Fruit fly (Drosophila melanogaster) whole organism, embryonic: ENCODE measurements around the gene TH1.

Experiments
- Bgb ChIP-seq: fragments of 200-800 bp; sonication (Bioruptor generic); IDR thresholded peaks from 2 replicates; pipeline ENCODE4 v1.3.6; 2022; ENCODE audit warnings: missing biosample characterization, missing genetic modification characterization; ENCODE audit not compliant: partially characterized antibody
- CG11504 ChIP-seq: fragments of 200-800 bp; sonication (Bioruptor generic); optimal IDR thresholded peaks from 3 replicates; lab custom pipeline; 2019; ENCODE audit warnings: missing biosample characterization, mild to moderate bottlenecking, missing genetic modification characterization, moderate library complexity
- CG11560 ChIP-seq: fragments of 200-800 bp; sonication (Bioruptor generic); IDR thresholded peaks from 3 replicates; pipeline ENCODE4 v1.3.6; 2022; ENCODE audit warnings: missing biosample characterization, missing genetic modification characterization
- CG12071 ChIP-seq: fragments of 200-800 bp; sonication (Bioruptor generic); optimal IDR thresholded peaks from 3 replicates; lab custom pipeline; 2018; ENCODE audit warnings: missing biosample characterization, mild to moderate bottlenecking, missing genetic modification characterization
- CG12104 ChIP-seq: fragments of 200-800 bp; sonication (Bioruptor generic); optimal IDR thresholded peaks from 3 replicates; lab custom pipeline; 2016; ENCODE audit warnings: missing biosample characterization, missing genetic modification characterization
- CG13123 ChIP-seq: fragments of 200-800 bp; sonication (Bioruptor generic); optimal IDR thresholded peaks from 2 replicates; lab custom pipeline; 2016; ENCODE audit warnings: missing biosample characterization, missing genetic modification characterization
- CG13287 ChIP-seq: fragments of 200-800 bp; sonication (Bioruptor generic); IDR thresholded peaks from 2 replicates; pipeline ENCODE4 v1.3.6; 2022; ENCODE audit warnings: missing biosample characterization, missing genetic modification characterization; ENCODE audit not compliant: partially characterized antibody
- CG14667 ChIP-seq: fragments of 200-800 bp; sonication (Bioruptor generic); IDR thresholded peaks from 2 replicates; pipeline ENCODE4 v1.3.6; 2022; ENCODE audit warnings: missing biosample characterization, missing genetic modification characterization
- CG15011 ChIP-seq: fragments of 200-800 bp; sonication (Bioruptor generic); optimal IDR thresholded peaks from 3 replicates; lab custom pipeline; 2018; ENCODE audit warnings: missing biosample characterization, mild to moderate bottlenecking, missing genetic modification characterization
- CG15479 ChIP-seq: fragments of 200-800 bp; sonication (Bioruptor generic); optimal IDR thresholded peaks from 3 replicates; lab custom pipeline; 2019; ENCODE audit warnings: missing biosample characterization, mild to moderate bottlenecking, missing genetic modification characterization, moderate library complexity
- CG16815 ChIP-seq: fragments of 200-800 bp; sonication (Bioruptor generic); optimal IDR thresholded peaks from 3 replicates; lab custom pipeline; 2017; ENCODE audit warnings: missing biosample characterization, mild to moderate bottlenecking, missing genetic modification characterization
- CG2116 ChIP-seq: fragments of 200-800 bp; sonication (Bioruptor generic); optimal IDR thresholded peaks from 3 replicates; lab custom pipeline; 2018; ENCODE audit warnings: missing biosample characterization, mild to moderate bottlenecking, missing genetic modification characterization
- CG31441 ChIP-seq: fragments of 200-800 bp; sonication (Bioruptor generic); IDR thresholded peaks from 2 replicates; pipeline ENCODE4 v1.3.6; 2022; ENCODE audit warnings: missing biosample characterization, missing genetic modification characterization
- CG32532 ChIP-seq: fragments of 200-800 bp; sonication (Bioruptor generic); IDR thresholded peaks from 2 replicates; pipeline ENCODE4 v1.3.6; 2022; ENCODE audit warnings: missing biosample characterization, missing genetic modification characterization
- CG4424 ChIP-seq: fragments of 200-800 bp; sonication (Bioruptor generic); optimal IDR thresholded peaks from 3 replicates; lab custom pipeline; 2016; ENCODE audit warnings: missing biosample characterization, missing genetic modification characterization
- CG4820 ChIP-seq: fragments of 200-800 bp; sonication (Bioruptor generic); optimal IDR thresholded peaks from 3 replicates; lab custom pipeline; 2016; ENCODE audit warnings: missing biosample characterization, missing genetic modification characterization
- CG4854 ChIP-seq: fragments of 200-800 bp; sonication (Bioruptor generic); optimal IDR thresholded peaks from 2 replicates; lab custom pipeline; 2016; ENCODE audit warnings: missing biosample characterization, missing genetic modification characterization, inconsistent platforms
- CG7963 ChIP-seq: fragments of 200-800 bp; sonication (Bioruptor generic); IDR thresholded peaks from 3 replicates; pipeline ENCODE4 v1.3.6; 2022; ENCODE audit warnings: missing biosample characterization, missing genetic modification characterization; ENCODE audit not compliant: partially characterized antibody
- CG8944 ChIP-seq: fragments of 200-800 bp; sonication (Bioruptor generic); optimal IDR thresholded peaks from 3 replicates; lab custom pipeline; 2016; ENCODE audit warnings: missing biosample characterization, missing genetic modification characterization
- CG9932 ChIP-seq: fragments of 200-800 bp; sonication (Bioruptor generic); IDR thresholded peaks from 2 replicates; pipeline ENCODE4 v1.3.6; 2022; ENCODE audit warnings: missing biosample characterization, missing genetic modification characterization
- D ChIP-seq, 2 experiments: fragments of 200-800 bp in 1 of 2; fragments of >200 bp in 1 of 2; sonication (Bioruptor generic) in 1 of 2; optimal IDR thresholded peaks; 2 replicates in 1 of 2; 3 replicates in 1 of 2; lab custom pipeline; 2017; ENCODE audit warnings: mild to moderate bottlenecking in 1 of 2, missing biosample characterization in 1 of 2, missing genetic modification characterization in 1 of 2, missing genetic modification reagents in 1 of 2
- Dbx ChIP-seq: fragments of 200-800 bp; sonication (Bioruptor generic); IDR thresholded peaks from 3 replicates; pipeline ENCODE4 v1.3.6; 2022; ENCODE audit warnings: missing biosample characterization, missing genetic modification characterization
- Deaf1 ChIP-seq: fragments of 200-800 bp; optimal IDR thresholded peaks from 3 replicates; lab custom pipeline; 2019; ENCODE audit warnings: missing biosample characterization, mild to moderate bottlenecking, missing genetic modification characterization, moderate library complexity
- Dll ChIP-seq: fragments of 200-800 bp; sonication (Bioruptor generic); IDR thresholded peaks from 4 replicates; pipeline ENCODE4 v1.3.6; 2022; ENCODE audit warnings: missing biosample characterization, missing genetic modification characterization; ENCODE audit not compliant: partially characterized antibody
- Fer1 ChIP-seq: fragments of 200-800 bp; sonication (Bioruptor generic); optimal IDR thresholded peaks from 2 replicates; lab custom pipeline; 2017; ENCODE audit warnings: missing biosample characterization, mild to moderate bottlenecking, missing genetic modification characterization
- Hey ChIP-seq: fragments of 200-800 bp; sonication (Bioruptor generic); optimal IDR thresholded peaks from 3 replicates; lab custom pipeline; 2018; ENCODE audit warnings: missing biosample characterization, mild to moderate bottlenecking, missing genetic modification characterization
- Lhr ChIP-seq: fragments of 200-800 bp; sonication (Bioruptor generic); optimal IDR thresholded peaks from 3 replicates; lab custom pipeline; 2017; ENCODE audit warnings: mild to moderate bottlenecking, missing biosample characterization, missing genetic modification reagents, missing genetic modification characterization
- Lim3 ChIP-seq: fragments of 200-800 bp; sonication (Bioruptor generic); IDR thresholded peaks from 2 replicates; pipeline ENCODE4 v1.3.6; 2022; ENCODE audit warnings: missing biosample characterization, missing genetic modification characterization
- Lpt ChIP-seq: fragments of >200 bp; optimal IDR thresholded peaks from 2 replicates; lab custom pipeline; 2018; ENCODE audit warnings: missing biosample characterization, missing genetic modification characterization
- MESR4 ChIP-seq: fragments of 200-800 bp; sonication (Bioruptor generic); optimal IDR thresholded peaks from 2 replicates; lab custom pipeline; 2018; ENCODE audit warnings: missing biosample characterization, mild to moderate bottlenecking, missing genetic modification characterization, moderate library complexity
- Mad ChIP-seq: fragments of 200-800 bp; sonication (Bioruptor generic); optimal IDR thresholded peaks from 2 replicates; lab custom pipeline; 2016; ENCODE audit warnings: missing biosample characterization, missing genetic modification characterization
- Max ChIP-seq: fragments of 200-800 bp; sonication (Bioruptor generic); optimal IDR thresholded peaks from 2 replicates; lab custom pipeline; 2016; ENCODE audit warnings: missing biosample characterization, mild to moderate bottlenecking, missing genetic modification characterization
- Xbp1 ChIP-seq: fragments of 200-800 bp; sonication (Bioruptor generic); optimal IDR thresholded peaks from 3 replicates; lab custom pipeline; 2016; ENCODE audit warnings: missing biosample characterization, mild to moderate bottlenecking, missing genetic modification characterization
- bcd ChIP-seq: fragments of 200-800 bp; sonication (Bioruptor generic); optimal IDR thresholded peaks from 2 replicates; lab custom pipeline; 2017; ENCODE audit warnings: missing biosample characterization, mild to moderate bottlenecking, missing genetic modification characterization
- cad ChIP-seq: fragments of >200 bp; optimal IDR thresholded peaks from 2 replicates; lab custom pipeline; 2017; ENCODE audit warnings: missing biosample characterization, missing genetic modification characterization
- crp ChIP-seq, 2 experiments: fragments of 200-800 bp; sonication (Bioruptor generic); optimal IDR thresholded peaks; 2 replicates in 1 of 2; 3 replicates in 1 of 2; lab custom pipeline; 2017; ENCODE audit warnings: missing biosample characterization in 2 of 2, missing genetic modification characterization in 2 of 2, mild to moderate bottlenecking in 1 of 2, moderate library complexity in 1 of 2
- dpn ChIP-seq, 2 experiments: fragments of 200-800 bp; sonication (Bioruptor generic); optimal IDR thresholded peaks; 3 replicates each; lab custom pipeline; 2016; ENCODE audit warnings: missing biosample characterization in 2 of 2, missing genetic modification characterization in 2 of 2
- gem ChIP-seq: fragments of 200-800 bp; sonication (Bioruptor generic); optimal IDR thresholded peaks from 2 replicates; lab custom pipeline; 2019; ENCODE audit warnings: missing biosample characterization, mild to moderate bottlenecking, missing genetic modification characterization, moderate library complexity
- grau ChIP-seq: fragments of 200-800 bp; optimal IDR thresholded peaks from 3 replicates; lab custom pipeline; 2019; ENCODE audit warnings: missing biosample characterization, mild to moderate bottlenecking, missing genetic modification characterization, moderate library complexity
- gro ChIP-seq: fragments of 200-800 bp; sonication (Bioruptor generic); optimal IDR thresholded peaks from 2 replicates; lab custom pipeline; 2016; ENCODE audit warnings: missing biosample characterization, missing genetic modification characterization
- h ChIP-seq: fragments of >200 bp; optimal IDR thresholded peaks from 2 replicates; lab custom pipeline; 2017
- jing ChIP-seq: fragments of 200-800 bp; sonication (Bioruptor generic); optimal IDR thresholded peaks from 2 replicates; lab custom pipeline; 2018; ENCODE audit warnings: missing biosample characterization, mild to moderate bottlenecking, missing genetic modification characterization
- kay ChIP-seq: fragments of 200-800 bp; sonication (Bioruptor generic); optimal IDR thresholded peaks from 2 replicates; lab custom pipeline; 2016; ENCODE audit warnings: missing biosample characterization, missing genetic modification characterization
- onecut ChIP-seq: fragments of 200-800 bp; sonication (Bioruptor generic); IDR thresholded peaks from 2 replicates; pipeline ENCODE4 v1.3.6; 2022; ENCODE audit warnings: missing biosample characterization, missing genetic modification characterization
- p53 ChIP-seq: fragments of 200-800 bp; sonication (Bioruptor generic); optimal IDR thresholded peaks from 2 replicates; lab custom pipeline; 2016; ENCODE audit warnings: missing biosample characterization, missing genetic modification characterization
- pho ChIP-seq: fragments of 200-800 bp; sonication (Bioruptor generic); optimal IDR thresholded peaks from 2 replicates; lab custom pipeline; 2016; ENCODE audit warnings: missing biosample characterization, missing genetic modification characterization
- ro ChIP-seq: fragments of 200-800 bp; sonication (Bioruptor generic); IDR thresholded peaks from 2 replicates; pipeline ENCODE4 v1.3.6; 2022; ENCODE audit warnings: missing biosample characterization, missing genetic modification characterization
- sima ChIP-seq: fragments of 200-800 bp; sonication (Bioruptor generic); optimal IDR thresholded peaks from 2 replicates; lab custom pipeline; 2016; ENCODE audit warnings: missing biosample characterization, missing genetic modification characterization
- tna ChIP-seq: fragments of 200-800 bp; sonication (Bioruptor generic); IDR thresholded peaks from 2 replicates; pipeline ENCODE4 v1.3.6; 2022; ENCODE audit warnings: missing biosample characterization, missing genetic modification characterization; ENCODE audit not compliant: partially characterized antibody
- wdn ChIP-seq: fragments of 200-800 bp; sonication (Bioruptor generic); IDR thresholded peaks from 2 replicates; pipeline ENCODE4 v1.3.6; 2022; ENCODE audit warnings: missing biosample characterization, missing genetic modification characterization
- zen ChIP-seq: fragments of 200-800 bp; sonication (Bioruptor generic); optimal IDR thresholded peaks from 3 replicates; lab custom pipeline; 2018; ENCODE audit warnings: missing biosample characterization, mild to moderate bottlenecking, missing genetic modification characterization, moderate library complexity

Gene TH1

DNA sequence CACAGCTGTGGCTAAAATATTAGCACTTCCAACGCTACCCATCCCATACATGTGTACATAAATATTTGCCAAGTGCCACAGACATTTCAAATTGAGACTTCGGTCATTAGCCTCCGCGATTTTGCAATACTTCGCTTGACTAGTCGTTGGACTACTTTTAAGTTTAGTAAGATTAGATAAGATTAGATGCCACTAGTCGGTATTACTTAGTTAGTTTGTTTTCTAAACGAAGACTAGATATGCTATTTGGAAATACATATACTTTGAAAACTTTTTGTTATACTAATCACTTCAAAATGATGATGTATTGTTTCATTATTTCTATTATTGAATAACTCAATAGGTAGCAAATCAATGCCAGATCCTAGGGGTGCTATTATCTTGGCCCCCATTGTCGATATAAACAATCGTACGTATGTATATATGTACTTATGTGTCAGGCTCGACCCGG is 5.3 kb downstream of the TH1 start (continued):
- TF ChIP-seq jing (GFP tag; lab: Kevin White, UChicago) (no peak), pho (GFP tag; lab: Kevin White, UChicago) (peak; percentile 51), CG12071 (GFP tag; lab: Kevin White, UChicago) (no peak), grau (tag; lab: Kevin White, UChicago) (peak; percentile 52), Lhr (no peak), CG4854 (GFP tag; lab: Kevin White, UChicago) (no peak), crp (GFP tag; optimal IDR thresholded peaks at IDR 0.05; lab: Kevin White, UChicago) (no peak), sima (GFP tag; lab: Kevin White, UChicago) (no peak), CG11504 (tag; lab: Kevin White, UChicago) (peak; percentile 53), Lpt (GFP tag; lab: Kevin White, UChicago) (no peak), CG2116 (no peak), CG31441 (peak; percentile 58; the same call in 1 of the 2 replicates), dpn (GFP tag; optimal IDR thresholded peaks at IDR 0.05; lab: Kevin White, UChicago) (peak; percentile 2 to 39), CG15479 (GFP tag; lab: Kevin White, UChicago) (no peak), CG16815 (GFP tag; lab: Kevin White, UChicago) (peak; percentile 35), CG7963 (GFP tag; lab: Robert Waterston, UW) (no peak), gem (tag; lab: Kevin White, UChicago) (peak; percentile 54), CG14667 (GFP tag; lab: Robert Waterston, UW) (no peak), Dll (GFP tag; lab: Robert Waterston, UW) (no peak), CG15011 (GFP tag; lab: Kevin White, UChicago) (peak; percentile 45), cad (no peak), Xbp1 (GFP tag; lab: Kevin White, UChicago) (peak; percentile 1), Bgb (GFP tag; lab: Robert Waterston, UW) (no peak), Fer1 (GFP tag; lab: Kevin White, UChicago) (peak; percentile 51), D (optimal IDR thresholded peaks at IDR 0.05; lab: Kevin White, UChicago) (no peak), D (GFP tag; optimal IDR thresholded peaks at IDR 0.05; lab: Kevin White, UChicago) (peak; percentile 18), kay (no peak), CG13123 (GFP tag; lab: Kevin White, UChicago) (no peak), wdn (no peak), ro (GFP tag; lab: Robert Waterston, UW) (no peak), CG4820 (GFP tag; lab: Kevin White, UChicago) (no peak), p53 (no peak), Dbx (GFP tag; lab: Robert Waterston, UW) (no peak), CG9932 (peak; percentile 50), zen (tag; lab: Kevin White, UChicago) (no peak), tna (GFP tag; lab: Robert Waterston, UW) (no peak), CG32532 (peak; percentile 47), CG11560 (no peak), h (lab: Kevin White, UChicago) (no peak), Max (peak; percentile 7), Hey (no peak), CG8944 (no peak), MESR4 (GFP tag; lab: Kevin White, UChicago) (no peak), CG13287 (GFP tag; lab: Robert Waterston, UW) (no peak), bcd (GFP tag; lab: Kevin White, UChicago) (peak; percentile 35), onecut (GFP tag; lab: Robert Waterston, UW) (0 out of 2 replicates have a peak, but pooled peaks have one; percentile 17), gro (GFP tag; lab: Kevin White, UChicago) (peak; percentile 45), CG4424 (GFP tag; lab: Kevin White, UChicago) (peak; percentile 44), CG12104 (GFP tag; lab: Kevin White, UChicago) (peak; percentile 38), Mad (no peak), Lim3 (no peak), Deaf1 (tag; lab: Kevin White, UChicago) (no peak)
